Worm (Caenorhabditis elegans) whole organism, mixed stage, embryonic: Measurements from ENCODE around the gene sri-25.
A peak's percentile ranks its signal among the peaks of the same experiment; 100 is the strongest.

Source experiments
- flh-1 ChIP-seq: fragments of 200-800 bp; sonication (Bioruptor generic); optimal IDR thresholded peaks from 2 replicates; lab custom pipeline; 2018; ENCODE audit warnings: mild to moderate bottlenecking, missing genetic modification characterization, moderate library complexity, missing compliant biosample characterization
- hlh-1 ChIP-seq: fragments of 150-350 bp; optimal IDR thresholded peaks from 2 replicates; lab custom pipeline; 2014; ENCODE audit warnings: missing biosample characterization, missing genetic modification reagents, missing genetic modification characterization
- lin-13 ChIP-seq: fragments of 150-350 bp; optimal IDR thresholded peaks from 2 replicates; lab custom pipeline; 2014; ENCODE audit warnings: missing biosample characterization, missing genetic modification characterization
- lsy-2 ChIP-seq: fragments of 150-350 bp; optimal IDR thresholded peaks from 2 replicates; lab custom pipeline; 2014; ENCODE audit warnings: missing biosample characterization, missing genetic modification characterization
- mep-1 ChIP-seq: fragments of 150-350 bp; optimal IDR thresholded peaks from 2 replicates; lab custom pipeline; 2017; ENCODE audit warnings: missing biosample characterization, missing genetic modification reagents, missing genetic modification characterization, inconsistent platforms
- nhr-12 ChIP-seq: fragments of 150-350 bp; optimal IDR thresholded peaks from 2 replicates; lab custom pipeline; 2014; ENCODE audit warnings: missing biosample characterization, missing genetic modification characterization
- nhr-237 ChIP-seq: fragments of 150-350 bp; optimal IDR thresholded peaks from 2 replicates; lab custom pipeline; 2014; ENCODE audit warnings: missing biosample characterization, missing genetic modification characterization
- nhr-28 ChIP-seq: fragments of 150-350 bp; optimal IDR thresholded peaks from 2 replicates; lab custom pipeline; 2014; ENCODE audit warnings: missing biosample characterization, missing genetic modification characterization
- sptf-1 ChIP-seq: sonication (generic microtip); optimal IDR thresholded peaks from 2 replicates; lab custom pipeline; 2017; ENCODE audit warnings: mild to moderate bottlenecking, missing genetic modification characterization, moderate library complexity, missing compliant biosample characterization
- unc-39 ChIP-seq: fragments of 150-350 bp; optimal IDR thresholded peaks from 2 replicates; lab custom pipeline; 2014; ENCODE audit warnings: missing biosample characterization, missing genetic modification characterization
- unc-62 ChIP-seq: fragments of 150-350 bp; optimal IDR thresholded peaks from 2 replicates; lab custom pipeline; 2014; ENCODE audit warnings: missing biosample characterization, missing genetic modification reagents, missing genetic modification characterization

DNA sequence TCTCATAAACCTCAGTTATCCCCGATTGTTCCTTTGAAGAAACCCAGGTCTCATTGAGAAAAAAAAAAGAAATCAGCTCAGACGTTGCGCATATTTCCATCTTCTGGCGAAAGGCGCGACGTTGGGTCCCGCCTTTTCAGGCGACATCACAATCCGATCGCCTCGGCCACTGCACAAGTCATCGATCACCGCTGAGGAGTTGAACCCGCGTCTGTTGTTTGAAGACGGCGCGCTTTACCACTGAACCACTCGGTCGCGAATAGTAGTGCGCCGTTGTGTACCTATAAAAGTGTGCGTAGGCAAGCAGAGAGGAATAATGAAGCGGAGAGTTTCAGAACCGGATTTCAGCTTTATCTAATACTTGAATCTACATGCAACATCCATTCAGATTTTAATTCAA lies 25.9 kb upstream of the sri-25 start, which contains the start of gene Y75B12B.11:
- peak; percentile 47 for TF ChIP-seq mep-1 (tag; lab: Kevin White, UChicago)
- no peak for TF ChIP-seq nhr-12 (tag; lab: Kevin White, UChicago)
- TF ChIP-seq unc-62 (GFP tag; lab: Kevin White, UChicago) = peak; percentile 24
- TF ChIP-seq lin-13 = peak; percentile 61
- TF ChIP-seq unc-39 (tag; lab: Kevin White, UChicago) = no peak
- TF ChIP-seq nhr-237 (tag; lab: Kevin White, UChicago) = no peak
- peak; percentile 28 for TF ChIP-seq hlh-1 (tag; lab: Kevin White, UChicago)
- TF ChIP-seq lsy-2 (tag; lab: Kevin White, UChicago) = peak; percentile 52
- TF ChIP-seq flh-1 (GFP tag; lab: Kevin White, UChicago) = peak; percentile 77
- no peak for TF ChIP-seq nhr-28
- peak; percentile 93 for TF ChIP-seq sptf-1
